Worm (Caenorhabditis elegans): ENCODE results near the gene T14G8.6.
A peak's percentile ranks its signal among the peaks of the same experiment; 100 is the strongest.

Gene T14G8.6

ce11 chrX:12862509-12862908, at the start of gene T14G8.6:
TSS of gene T14G8.6 (minus strand) at chrX:12862846.
- TF ChIP-seq unc-62 (GFP tag; optimal IDR thresholded peaks at IDR 0.05) (no peak), ceh-90 (tag; optimal IDR thresholded peaks at IDR 0.05) (no peak), ceh-88 (GFP tag; IDR thresholded peaks at IDR 0.05) (no peak), ces-1 (GFP tag; optimal IDR thresholded peaks at IDR 0.05) (no peak), sptf-1 (tag; optimal IDR thresholded peaks at IDR 0.05) (no peak), lin-15B (tag; optimal IDR thresholded peaks at IDR 0.05) (no peak), tbx-2 (tag; optimal IDR thresholded peaks at IDR 0.05) (no peak), mdl-1 (tag; optimal IDR thresholded peaks at IDR 0.05) (no peak), elt-2 (tag; optimal IDR thresholded peaks at IDR 0.05) (no peak), hpl-2 (GFP tag; optimal IDR thresholded peaks at IDR 0.05) (no peak), xbp-1 (tag; optimal IDR thresholded peaks at IDR 0.05) (no peak), nhr-237 (tag; optimal IDR thresholded peaks at IDR 0.05) (no peak), hlh-4 (tag; optimal IDR thresholded peaks at IDR 0.05) (no peak), nhr-71 (tag; optimal IDR thresholded peaks at IDR 0.05) (no peak), F16B12.6 (tag; optimal IDR thresholded peaks at IDR 0.05) (no peak), unc-30 (tag; optimal IDR thresholded peaks at IDR 0.05) (no peak), fkh-8 (tag; optimal IDR thresholded peaks at IDR 0.05) (no peak), pax-3 (tag; optimal IDR thresholded peaks at IDR 0.05) (no peak)

- peak; percentile 12 for TF ChIP-seq lin-14 (GFP tag; optimal IDR thresholded peaks at IDR 0.05)
- peak; percentile 10 for TF ChIP-seq nhr-85 (tag)
- TF ChIP-seq elt-3 (tag; optimal IDR thresholded peaks at IDR 0.05): peak in 2 of 6 experiments; percentile 18 to 28
- TF ChIP-seq ama-1 (optimal IDR thresholded peaks at IDR 0.05): no peak
- TF ChIP-seq nhr-77 (tag; optimal IDR thresholded peaks at IDR 0.05): no peak
- TF ChIP-seq blmp-1 (tag; optimal IDR thresholded peaks at IDR 0.05): peak; percentile 82
- TF ChIP-seq efl-1 (optimal IDR thresholded peaks at IDR 0.05): no peak
- TF ChIP-seq efl-1 (GFP tag; optimal IDR thresholded peaks at IDR 0.05 in 1 of 2): peak in 1 of 2 experiments; percentile 53
Observed at ce11 chrX:12912435-12912834, 49.8 kb upstream of the T14G8.6 start.

- TF ChIP-seq jun-1 (tag; optimal IDR thresholded peaks at IDR 0.05) (no peak), mdl-1 (tag; optimal IDR thresholded peaks at IDR 0.05) (peak in 1 of 2 experiments; percentile 83), dpl-1 (GFP tag; optimal IDR thresholded peaks at IDR 0.05) (no peak), irx-1 (tag; optimal IDR thresholded peaks at IDR 0.05) (no peak), ceh-63 (GFP tag; optimal IDR thresholded peaks at IDR 0.05) (no peak), nhr-77 (tag; optimal IDR thresholded peaks at IDR 0.05) (no peak), unc-130 (tag; optimal IDR thresholded peaks at IDR 0.05) (peak; percentile 54), lsy-2 (tag; optimal IDR thresholded peaks at IDR 0.05) (peak in 1 of 2 experiments; percentile 6), hlh-4 (tag; optimal IDR thresholded peaks at IDR 0.05) (no peak), nhr-19 (GFP tag; conservative IDR thresholded peaks at IDR 0.05) (peak; percentile 59), elt-3 (tag; optimal IDR thresholded peaks at IDR 0.05) (no peak), nhr-11 (tag; optimal IDR thresholded peaks at IDR 0.05) (no peak), egl-13 (tag; optimal IDR thresholded peaks at IDR 0.05) (peak; percentile 49), snu-23 (GFP tag; optimal IDR thresholded peaks at IDR 0.05) (peak; percentile 42), isw-1 (GFP tag; IDR thresholded peaks at IDR 0.05) (no peak), nhr-237 (tag; optimal IDR thresholded peaks at IDR 0.05) (no peak), swsn-7 (tag; optimal IDR thresholded peaks at IDR 0.05) (peak; percentile 22), nhr-12 (tag; optimal IDR thresholded peaks at IDR 0.05) (no peak), skn-1 (tag; optimal IDR thresholded peaks at IDR 0.05) (no peak), nhr-28 (tag; optimal IDR thresholded peaks at IDR 0.05) (no peak), rnt-1 (tag; optimal IDR thresholded peaks at IDR 0.05) (no peak), aly-2 (tag; optimal IDR thresholded peaks at IDR 0.05) (no peak), aha-1 (tag; optimal IDR thresholded peaks at IDR 0.05) (no peak), ama-1 (optimal IDR thresholded peaks at IDR 0.05) (no peak), pqm-1 (tag; optimal IDR thresholded peaks at IDR 0.05) (no peak), zip-4 (GFP tag; optimal IDR thresholded peaks at IDR 0.05) (no peak), nhr-71 (tag; optimal IDR thresholded peaks at IDR 0.05) (peak; percentile 77), grh-1 (GFP tag; IDR thresholded peaks at IDR 0.05) (no peak), xbp-1 (tag; optimal IDR thresholded peaks at IDR 0.05) (no peak), pax-3 (tag; optimal IDR thresholded peaks at IDR 0.05) (peak; percentile 8), nhr-47 (tag; optimal IDR thresholded peaks at IDR 0.05) (peak; percentile 50), egl-27 (tag; optimal IDR thresholded peaks at IDR 0.05) (no peak), lin-35 (GFP tag; optimal IDR thresholded peaks at IDR 0.05) (peak; percentile 0 to 20), F16B12.6 (tag; optimal IDR thresholded peaks at IDR 0.05) (no peak), fkh-8 (tag; optimal IDR thresholded peaks at IDR 0.05) (peak; percentile 71), nhr-76 (tag; optimal IDR thresholded peaks at IDR 0.05) (no peak)
Observed at ce11 chrX:12911235-12911634, 48.6 kb upstream of the T14G8.6 start.

Data from whole organism, L1 larva.